Fruit fly (Drosophila melanogaster) whole organism, embryonic: ENCODE data around the gene Sec23.
A peak's percentile ranks its signal among the peaks of the same experiment; 100 is the strongest.

Experiments
- Adf1 ChIP-seq: fragments of 200-800 bp; sonication (Bioruptor generic); IDR thresholded peaks from 2 replicates; pipeline ENCODE4 v1.3.6; 2022; ENCODE audit warnings: missing biosample characterization, missing genetic modification characterization
- Antp ChIP-seq: fragments of 200-800 bp; sonication (Bioruptor generic); optimal IDR thresholded peaks from 3 replicates; lab custom pipeline; 2016; ENCODE audit warnings: missing biosample characterization, missing genetic modification characterization
- Asciz ChIP-seq: fragments of 200-800 bp; sonication (Bioruptor generic); optimal IDR thresholded peaks from 2 replicates; lab custom pipeline; 2017; ENCODE audit warnings: missing biosample characterization, mild to moderate bottlenecking, missing genetic modification characterization, missing genetic modification reagents
- CG10543 ChIP-seq: fragments of 200-800 bp; sonication (Bioruptor generic); optimal IDR thresholded peaks from 3 replicates; lab custom pipeline; 2017; ENCODE audit warnings: missing biosample characterization, mild to moderate bottlenecking, missing genetic modification characterization, moderate library complexity
- CG12071 ChIP-seq: fragments of 200-800 bp; sonication (Bioruptor generic); optimal IDR thresholded peaks from 3 replicates; lab custom pipeline; 2018; ENCODE audit warnings: missing biosample characterization, mild to moderate bottlenecking, missing genetic modification characterization
- CG13287 ChIP-seq: fragments of 200-800 bp; sonication (Bioruptor generic); IDR thresholded peaks from 2 replicates; pipeline ENCODE4 v1.3.6; 2022; ENCODE audit warnings: missing biosample characterization, missing genetic modification characterization; ENCODE audit not compliant: partially characterized antibody
- CG14441 ChIP-seq: fragments of 200-800 bp; sonication (Bioruptor generic); IDR thresholded peaks from 2 replicates; pipeline ENCODE4 v1.3.6; 2022; ENCODE audit warnings: missing biosample characterization, missing genetic modification characterization
- CG15011 ChIP-seq: fragments of 200-800 bp; sonication (Bioruptor generic); optimal IDR thresholded peaks from 3 replicates; lab custom pipeline; 2018; ENCODE audit warnings: missing biosample characterization, mild to moderate bottlenecking, missing genetic modification characterization
- CG1647 ChIP-seq: fragments of 200-800 bp; sonication (Bioruptor generic); optimal IDR thresholded peaks from 3 replicates; lab custom pipeline; 2016; ENCODE audit warnings: missing biosample characterization, missing genetic modification characterization
- CG17186 ChIP-seq: fragments of 200-800 bp; sonication (Bioruptor generic); optimal IDR thresholded peaks from 3 replicates; lab custom pipeline; 2017; ENCODE audit warnings: missing biosample characterization, missing genetic modification reagents, missing genetic modification characterization
- CG17361 ChIP-seq: fragments of 200-800 bp; sonication (Bioruptor generic); IDR thresholded peaks from 3 replicates; pipeline ENCODE4 v1.3.6; 2022; ENCODE audit warnings: missing biosample characterization, missing genetic modification characterization
- CG2202 ChIP-seq: fragments of 200-800 bp; sonication (Bioruptor generic); optimal IDR thresholded peaks from 2 replicates; lab custom pipeline; 2018; ENCODE audit warnings: missing biosample characterization, mild to moderate bottlenecking, missing genetic modification characterization
- CG3838 ChIP-seq: fragments of 200-800 bp; sonication (Bioruptor generic); optimal IDR thresholded peaks from 3 replicates; lab custom pipeline; 2016; ENCODE audit warnings: missing biosample characterization, missing genetic modification characterization
- CG3847 ChIP-seq: fragments of 200-800 bp; sonication (Bioruptor generic); IDR thresholded peaks from 2 replicates; pipeline ENCODE4 v1.3.6; 2022; ENCODE audit warnings: missing biosample characterization, missing genetic modification characterization
- CG3995 ChIP-seq: fragments of 200-800 bp; sonication (Bioruptor generic); optimal IDR thresholded peaks from 3 replicates; lab custom pipeline; 2016; ENCODE audit warnings: missing biosample characterization, missing genetic modification characterization
- CG4730 ChIP-seq: fragments of 200-800 bp; sonication (Bioruptor generic); IDR thresholded peaks from 2 replicates; pipeline ENCODE4 v1.3.6; 2022; ENCODE audit warnings: missing biosample characterization, missing genetic modification characterization
- CG7372 ChIP-seq: fragments of 200-800 bp; sonication (Bioruptor generic); IDR thresholded peaks from 2 replicates; pipeline ENCODE4 v1.3.6; 2022; ENCODE audit warnings: missing biosample characterization, missing genetic modification characterization
- CG9727 ChIP-seq: fragments of 200-800 bp; sonication (Bioruptor generic); optimal IDR thresholded peaks from 3 replicates; lab custom pipeline; 2017; ENCODE audit warnings: missing biosample characterization, mild to moderate bottlenecking, missing genetic modification characterization
- CG9797 ChIP-seq: fragments of 200-800 bp; sonication (Bioruptor generic); optimal IDR thresholded peaks from 3 replicates; lab custom pipeline; 2018; ENCODE audit warnings: missing biosample characterization, mild to moderate bottlenecking, missing genetic modification characterization
- CHES-1-like ChIP-seq: fragments of 200-800 bp; sonication (Bioruptor generic); optimal IDR thresholded peaks from 2 replicates; lab custom pipeline; 2016; ENCODE audit warnings: missing biosample characterization, missing genetic modification characterization
- CkIIα-i1 ChIP-seq: fragments of 200-800 bp; sonication (Bioruptor generic); IDR thresholded peaks from 2 replicates; pipeline ENCODE4 v1.3.6; 2022; ENCODE audit warnings: missing biosample characterization, missing genetic modification characterization
- Dref ChIP-seq: fragments of 200-800 bp; sonication (Bioruptor generic); IDR thresholded peaks from 2 replicates; pipeline ENCODE4 v1.3.6; 2022; ENCODE audit warnings: missing biosample characterization, missing genetic modification characterization
- Lhr ChIP-seq: fragments of 200-800 bp; sonication (Bioruptor generic); optimal IDR thresholded peaks from 3 replicates; lab custom pipeline; 2017; ENCODE audit warnings: mild to moderate bottlenecking, missing biosample characterization, missing genetic modification reagents, missing genetic modification characterization
- Lpt ChIP-seq: fragments of >200 bp; optimal IDR thresholded peaks from 2 replicates; lab custom pipeline; 2018; ENCODE audit warnings: missing biosample characterization, missing genetic modification characterization
- Mad ChIP-seq: fragments of 200-800 bp; sonication (Bioruptor generic); optimal IDR thresholded peaks from 2 replicates; lab custom pipeline; 2016; ENCODE audit warnings: missing biosample characterization, missing genetic modification characterization
- NfI ChIP-seq: fragments of 200-800 bp; sonication (Bioruptor generic); optimal IDR thresholded peaks from 3 replicates; lab custom pipeline; 2018; ENCODE audit warnings: missing biosample characterization, mild to moderate bottlenecking, missing genetic modification characterization, moderate library complexity
- Poxn ChIP-seq: fragments of 200-800 bp; sonication (Bioruptor generic); IDR thresholded peaks from 2 replicates; pipeline ENCODE4 v1.3.6; 2022; ENCODE audit warnings: missing biosample characterization, missing genetic modification characterization
- Six4 ChIP-seq: fragments of 200-800 bp; sonication (Bioruptor generic); optimal IDR thresholded peaks from 2 replicates; lab custom pipeline; 2016; ENCODE audit warnings: missing biosample characterization, missing genetic modification characterization
- abd-A ChIP-seq: fragments of 200-800 bp; sonication (Bioruptor generic); optimal IDR thresholded peaks from 3 replicates; lab custom pipeline; 2019; ENCODE audit warnings: missing biosample characterization, mild to moderate bottlenecking, missing genetic modification characterization, moderate library complexity
- disco-r ChIP-seq: fragments of 200-800 bp; sonication (Bioruptor generic); optimal IDR thresholded peaks from 2 replicates; lab custom pipeline; 2016; ENCODE audit warnings: missing biosample characterization, missing genetic modification characterization
- emc ChIP-seq: fragments of 200-800 bp; sonication (Bioruptor generic); optimal IDR thresholded peaks from 2 replicates; lab custom pipeline; 2016; ENCODE audit warnings: missing biosample characterization, missing genetic modification characterization
- ems ChIP-seq: fragments of 200-800 bp; sonication (Bioruptor generic); optimal IDR thresholded peaks from 3 replicates; lab custom pipeline; 2016; ENCODE audit warnings: missing biosample characterization, missing genetic modification characterization
- gcm ChIP-seq: fragments of 200-800 bp; sonication (Bioruptor generic); optimal IDR thresholded peaks from 2 replicates; lab custom pipeline; 2019; ENCODE audit warnings: missing biosample characterization, mild to moderate bottlenecking, missing genetic modification characterization, moderate library complexity
- gsb-n ChIP-seq: fragments of 200-800 bp; sonication (Bioruptor generic); optimal IDR thresholded peaks from 3 replicates; lab custom pipeline; 2018; ENCODE audit warnings: missing biosample characterization, mild to moderate bottlenecking, missing genetic modification characterization
- hb ChIP-seq: fragments of 200-800 bp; sonication (Bioruptor generic); IDR thresholded peaks from 3 replicates; pipeline ENCODE4 v1.3.6; 2022; ENCODE audit warnings: missing biosample characterization, missing genetic modification characterization; ENCODE audit not compliant: partially characterized antibody
- inv ChIP-seq: fragments of 200-800 bp; sonication (Bioruptor generic); IDR thresholded peaks from 2 replicates; pipeline ENCODE4 v1.3.6; 2022; ENCODE audit warnings: missing biosample characterization, missing genetic modification characterization; ENCODE audit not compliant: partially characterized antibody
- mirr ChIP-seq: fragments of 200-800 bp; sonication (Bioruptor generic); optimal IDR thresholded peaks from 3 replicates; lab custom pipeline; 2018; ENCODE audit warnings: missing biosample characterization, mild to moderate bottlenecking, missing genetic modification characterization
- odd ChIP-seq: fragments of 200-800 bp; sonication (Bioruptor generic); optimal IDR thresholded peaks from 2 replicates; lab custom pipeline; 2017; ENCODE audit warnings: missing biosample characterization, mild to moderate bottlenecking, missing genetic modification characterization
- org-1 ChIP-seq: fragments of 200-800 bp; sonication (Bioruptor generic); optimal IDR thresholded peaks from 2 replicates; lab custom pipeline; 2017; ENCODE audit warnings: missing biosample characterization, missing genetic modification characterization
- peb ChIP-seq: fragments of 200-800 bp; sonication (Bioruptor generic); IDR thresholded peaks from 2 replicates; pipeline ENCODE4 v1.3.6; 2022; ENCODE audit warnings: missing biosample characterization, missing genetic modification characterization
- sens-2 ChIP-seq: fragments of 200-800 bp; sonication (Bioruptor generic); IDR thresholded peaks from 2 replicates; pipeline ENCODE4 v1.3.6; 2022; ENCODE audit warnings: missing biosample characterization, missing genetic modification characterization
- sima ChIP-seq: fragments of 200-800 bp; sonication (Bioruptor generic); optimal IDR thresholded peaks from 2 replicates; lab custom pipeline; 2016; ENCODE audit warnings: missing biosample characterization, missing genetic modification characterization
- slbo ChIP-seq: fragments of 200-800 bp; sonication (Bioruptor generic); IDR thresholded peaks from 2 replicates; pipeline ENCODE4 v1.3.6; 2022; ENCODE audit warnings: missing biosample characterization, missing genetic modification characterization
- sna ChIP-seq: fragments of 200-800 bp; sonication (Bioruptor generic); IDR thresholded peaks from 2 replicates; pipeline ENCODE4 v1.3.6; 2022; ENCODE audit warnings: missing biosample characterization, missing genetic modification characterization; ENCODE audit not compliant: partially characterized antibody
- so ChIP-seq: fragments of 200-800 bp; sonication (Bioruptor generic); IDR thresholded peaks from 3 replicates; pipeline ENCODE4 v1.3.6; 2022; ENCODE audit warnings: missing biosample characterization, missing genetic modification characterization
- twi ChIP-seq: fragments of 200-800 bp; optimal IDR thresholded peaks from 2 replicates; lab custom pipeline; 2019; ENCODE audit warnings: missing biosample characterization, mild to moderate bottlenecking, missing genetic modification characterization, moderate library complexity

The Sec23 gene

DNA sequence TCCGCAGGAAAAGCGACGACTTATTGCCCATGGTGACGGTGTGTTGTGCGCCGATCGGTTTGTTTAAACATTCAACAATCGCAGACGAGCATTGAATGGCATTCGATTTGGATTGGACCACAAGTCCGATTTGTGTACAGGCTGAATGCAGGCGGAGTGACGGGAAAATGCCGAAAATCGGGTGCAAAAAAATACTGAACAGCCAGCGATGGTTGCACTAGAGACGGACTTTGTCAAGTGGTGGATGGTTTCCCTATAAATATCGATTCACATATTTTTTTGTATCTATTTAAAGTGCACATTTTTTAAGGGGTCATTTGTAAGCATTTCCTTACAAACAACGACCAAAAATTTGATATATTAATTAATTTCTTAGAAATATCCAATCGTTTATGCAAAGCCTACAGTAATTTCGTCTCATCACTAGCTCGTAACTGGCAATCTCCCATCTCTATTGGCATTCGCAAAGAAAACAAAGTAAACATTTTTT is 5.9 kb downstream of the Sec23 start, which contains the start of the genes elm and MED27 (continued):
- TF ChIP-seq CG10543 (peak; percentile 94), CG17186 (GFP tag; lab: Kevin White, UChicago) (peak; percentile 82), CG3838 (GFP tag; lab: Kevin White, UChicago) (peak; percentile 87), hb (peak; percentile 90), emc (GFP tag; lab: Kevin White, UChicago) (peak; percentile 86), peb (GFP tag; lab: Robert Waterston, UW) (peak; percentile 85), sna (peak; percentile 96), CG1647 (GFP tag; lab: Kevin White, UChicago) (peak; percentile 89), CkIIα-i1 (GFP tag; lab: Robert Waterston, UW) (no peak; the same call in 1 of the 2 replicates), sima (GFP tag; lab: Kevin White, UChicago) (peak; percentile 41), CG2202 (tag; lab: Kevin White, UChicago) (peak; percentile 86), gsb-n (no peak), Six4 (peak; percentile 85), mirr (GFP tag; lab: Kevin White, UChicago) (peak; percentile 51), slbo (GFP tag; lab: Robert Waterston, UW) (peak; percentile 97), Poxn (peak; percentile 69; the same call in 1 of the 2 replicates), gcm (GFP tag; lab: Kevin White, UChicago) (peak; percentile 73), CG15011 (GFP tag; lab: Kevin White, UChicago) (no peak), CG3995 (GFP tag; lab: Kevin White, UChicago) (peak; percentile 66), CHES-1-like (GFP tag; lab: Kevin White, UChicago) (peak; percentile 94), disco-r (peak; percentile 79), Dref (peak; percentile 53), CG4730 (GFP tag; lab: Robert Waterston, UW) (peak; percentile 92), Asciz (GFP tag; lab: Kevin White, UChicago) (peak; percentile 67), CG17361 (peak; percentile 95), so (GFP tag; lab: Robert Waterston, UW) (peak; percentile 89; the same call in 2 of the 3 replicates), Lpt (GFP tag; lab: Kevin White, UChicago) (no peak), CG13287 (GFP tag; lab: Robert Waterston, UW) (peak; percentile 95), Lhr (GFP tag; lab: Kevin White, UChicago) (peak; percentile 92), CG14441 (GFP tag; lab: Robert Waterston, UW) (peak; percentile 95), Antp (GFP tag; lab: Kevin White, UChicago) (peak; percentile 88), abd-A (tag; lab: Kevin White, UChicago) (no peak), inv (GFP tag; lab: Robert Waterston, UW) (peak; percentile 94), Adf1 (peak; percentile 74), odd (GFP tag; lab: Kevin White, UChicago) (peak; percentile 49), CG9797 (GFP tag; lab: Kevin White, UChicago) (peak; percentile 95), sens-2 (GFP tag; lab: Robert Waterston, UW) (peak; percentile 73; the same call in 1 of the 2 replicates), CG3847 (GFP tag; lab: Robert Waterston, UW) (peak; percentile 96), ems (GFP tag; lab: Kevin White, UChicago) (peak; percentile 94), CG7372 (peak; percentile 95), CG9727 (GFP tag; lab: Kevin White, UChicago) (peak; percentile 94), org-1 (peak; percentile 61), CG12071 (GFP tag; lab: Kevin White, UChicago) (peak; percentile 15), twi (peak; percentile 90), Mad (GFP tag; lab: Kevin White, UChicago) (peak; percentile 94), NfI (GFP tag; lab: Kevin White, UChicago) (peak; percentile 90)
